Worm (Caenorhabditis elegans) whole organism, L1 larva: ENCODE results near the gene M60.4.

ENCODE experiments used
- C34B4.2 ChIP-seq: sonication (generic microtip); optimal IDR thresholded peaks from 2 replicates; lab custom pipeline; 2017; ENCODE audit warnings: mild to moderate bottlenecking, missing genetic modification characterization, missing compliant biosample characterization
- F16B12.6 ChIP-seq: fragments of 150-350 bp; optimal IDR thresholded peaks from 2 replicates; lab custom pipeline; 2014; ENCODE audit warnings: missing biosample characterization, missing genetic modification characterization
- aha-1 ChIP-seq: fragments of 150-350 bp; optimal IDR thresholded peaks from 2 replicates; lab custom pipeline; 2014; ENCODE audit warnings: missing biosample characterization, missing genetic modification characterization
- ama-1 ChIP-seq: fragments of 150-350 bp; optimal IDR thresholded peaks from 2 replicates; lab custom pipeline; 2014
- blmp-1 ChIP-seq: fragments of 150-350 bp; optimal IDR thresholded peaks from 2 replicates; lab custom pipeline; 2014; ENCODE audit warnings: missing biosample characterization, missing genetic modification characterization
- ceh-63 ChIP-seq: fragments of 200-800 bp; sonication (Bioruptor generic); optimal IDR thresholded peaks from 2 replicates; lab custom pipeline; 2018; ENCODE audit warnings: mild to moderate bottlenecking, missing genetic modification characterization, missing compliant biosample characterization
- ceh-8 ChIP-seq: fragments of 200-800 bp; sonication (Bioruptor generic); optimal IDR thresholded peaks from 2 replicates; lab custom pipeline; 2018; ENCODE audit warnings: mild to moderate bottlenecking, missing genetic modification characterization, moderate library complexity, missing compliant biosample characterization
- ceh-82 ChIP-seq, 3 experiments: fragments of 150-350 bp in 1 of 3; sonication (generic microtip) in 2 of 3; optimal IDR thresholded peaks; 2 replicates each; lab custom pipeline; 2014 to 2017; ENCODE audit warnings: missing biosample characterization in 3 of 3, missing genetic modification characterization in 3 of 3
- ceh-88 ChIP-seq: fragments of 200-800 bp; sonication (Bioruptor generic); IDR thresholded peaks from 2 replicates; pipeline ENCODE4 v1.3.6; 2022; ENCODE audit warnings: missing genetic modification characterization, missing compliant biosample characterization
- ces-1 ChIP-seq: fragments of 150-350 bp; optimal IDR thresholded peaks from 2 replicates; lab custom pipeline; 2014; ENCODE audit warnings: missing biosample characterization, missing genetic modification reagents, missing genetic modification characterization
- dsc-1 ChIP-seq: sonication (generic microtip); optimal IDR thresholded peaks from 2 replicates; lab custom pipeline; 2016; ENCODE audit warnings: mild to moderate bottlenecking, missing genetic modification characterization, missing compliant biosample characterization
- efl-1 ChIP-seq, 4 experiments: fragments of 150-350 bp; optimal IDR thresholded peaks in 3 of 4; peaks in 1 of 4; 1 replicate in 1 of 4; 2 replicates in 3 of 4; lab custom pipeline; 2014; ENCODE audit warnings: missing biosample characterization in 2 of 4, missing genetic modification characterization in 2 of 4, missing genetic modification reagents in 2 of 4
- efl-3 ChIP-seq: fragments of 200-800 bp; sonication (Bioruptor generic); optimal IDR thresholded peaks from 2 replicates; lab custom pipeline; 2018; ENCODE audit warnings: mild to moderate bottlenecking, missing genetic modification characterization, missing compliant biosample characterization
- egl-27 ChIP-seq, 2 experiments: fragments of 150-350 bp in 1 of 2; sonication (generic microtip); optimal IDR thresholded peaks; 3 replicates each; lab custom pipeline; 2017 to 2018; ENCODE audit warnings: missing biosample characterization in 2 of 2, missing genetic modification characterization in 2 of 2, missing genetic modification reagents in 2 of 2
- elt-2 ChIP-seq: sonication (generic microtip); optimal IDR thresholded peaks from 2 replicates; lab custom pipeline; 2016; ENCODE audit warnings: missing genetic modification characterization, mild to moderate bottlenecking, inconsistent platforms, missing compliant biosample characterization, missing genetic modification reagents
- hlh-4 ChIP-seq: sonication (generic microtip); optimal IDR thresholded peaks from 2 replicates; lab custom pipeline; 2016; ENCODE audit warnings: mild to moderate bottlenecking, missing genetic modification characterization, missing compliant biosample characterization
- irx-1 ChIP-seq: sonication (generic microtip); optimal IDR thresholded peaks from 2 replicates; lab custom pipeline; 2016; ENCODE audit warnings: missing genetic modification characterization, missing compliant biosample characterization
- lin-13 ChIP-seq: fragments of 150-350 bp; optimal IDR thresholded peaks from 2 replicates; lab custom pipeline; 2014; ENCODE audit warnings: missing biosample characterization, missing genetic modification reagents, missing genetic modification characterization
- lin-14 ChIP-seq: fragments of 200-800 bp; sonication (Bioruptor generic); optimal IDR thresholded peaks from 2 replicates; lab custom pipeline; 2018; ENCODE audit warnings: mild to moderate bottlenecking, missing genetic modification characterization, moderate library complexity, missing compliant biosample characterization
- lsy-2 ChIP-seq, 2 experiments: fragments of 150-350 bp; optimal IDR thresholded peaks; 2 replicates each; lab custom pipeline; 2014; ENCODE audit warnings: missing biosample characterization in 2 of 2, missing genetic modification characterization in 2 of 2
- mdl-1 ChIP-seq, 2 experiments: fragments of 150-350 bp; optimal IDR thresholded peaks; 2 replicates each; lab custom pipeline; 2014 to 2017; ENCODE audit warnings: missing biosample characterization in 2 of 2, missing genetic modification characterization in 2 of 2, inconsistent platforms in 1 of 2
- nhr-11 ChIP-seq: fragments of 150-350 bp; optimal IDR thresholded peaks from 2 replicates; lab custom pipeline; 2014; ENCODE audit warnings: missing biosample characterization, missing genetic modification characterization
- nhr-12 ChIP-seq: sonication (generic microtip); optimal IDR thresholded peaks from 2 replicates; lab custom pipeline; 2017; ENCODE audit warnings: missing biosample characterization, missing genetic modification characterization
- nhr-20 ChIP-seq: sonication (generic microtip); optimal IDR thresholded peaks from 2 replicates; lab custom pipeline; 2016; ENCODE audit warnings: mild to moderate bottlenecking, missing genetic modification characterization, missing compliant biosample characterization
- nhr-237 ChIP-seq: fragments of 150-350 bp; optimal IDR thresholded peaks from 2 replicates; lab custom pipeline; 2014; ENCODE audit warnings: missing biosample characterization, missing genetic modification characterization
- nhr-28 ChIP-seq: fragments of 150-350 bp; optimal IDR thresholded peaks from 2 replicates; lab custom pipeline; 2014; ENCODE audit warnings: missing biosample characterization, missing genetic modification characterization
- nhr-77 ChIP-seq: fragments of 150-350 bp; optimal IDR thresholded peaks from 2 replicates; lab custom pipeline; 2014; ENCODE audit warnings: missing biosample characterization, missing genetic modification characterization
- nhr-85 ChIP-seq: sonication (generic microtip); peaks from one replicate; lab custom pipeline; 2016; ENCODE audit warnings: missing genetic modification characterization, inconsistent platforms, missing compliant biosample characterization
- nhr-90 ChIP-seq: sonication (generic microtip); optimal IDR thresholded peaks from 2 replicates; lab custom pipeline; 2016; ENCODE audit warnings: mild to moderate bottlenecking, missing genetic modification characterization, missing compliant biosample characterization; ENCODE audit not compliant: poor library complexity
- pqm-1 ChIP-seq: sonication (generic microtip); optimal IDR thresholded peaks from 3 replicates; lab custom pipeline; 2017; ENCODE audit warnings: missing biosample characterization, missing genetic modification characterization
- rnt-1 ChIP-seq: sonication (generic microtip); optimal IDR thresholded peaks from 2 replicates; lab custom pipeline; 2016; ENCODE audit warnings: mild to moderate bottlenecking, missing genetic modification characterization, moderate library complexity, missing compliant biosample characterization
- skn-1 ChIP-seq: fragments of 150-350 bp; optimal IDR thresholded peaks from 2 replicates; lab custom pipeline; 2014; ENCODE audit warnings: missing biosample characterization, missing genetic modification characterization
- snpc-4 ChIP-seq: fragments of 150-350 bp; optimal IDR thresholded peaks from 2 replicates; lab custom pipeline; 2014; ENCODE audit warnings: missing biosample characterization, missing genetic modification characterization
- sox-4 ChIP-seq: sonication (generic microtip); optimal IDR thresholded peaks from 2 replicates; lab custom pipeline; 2016; ENCODE audit warnings: missing genetic modification characterization, missing compliant biosample characterization
- sptf-1 ChIP-seq: fragments of 150-350 bp; optimal IDR thresholded peaks from 2 replicates; lab custom pipeline; 2014; ENCODE audit warnings: missing biosample characterization, missing genetic modification characterization
- sup-37 ChIP-seq: fragments of 200-800 bp; sonication (Bioruptor generic); optimal IDR thresholded peaks from 2 replicates; lab custom pipeline; 2018; ENCODE audit warnings: mild to moderate bottlenecking, missing genetic modification characterization, missing compliant biosample characterization
- swsn-7 ChIP-seq: sonication (generic microtip); optimal IDR thresholded peaks from 2 replicates; lab custom pipeline; 2016; ENCODE audit warnings: missing genetic modification characterization, missing compliant biosample characterization
- tbx-2 ChIP-seq: sonication (generic microtip); optimal IDR thresholded peaks from 2 replicates; lab custom pipeline; 2016; ENCODE audit warnings: missing genetic modification characterization, missing compliant biosample characterization
- unc-98 ChIP-seq: fragments of 200-800 bp; sonication (Bioruptor generic); IDR thresholded peaks from 2 replicates; pipeline ENCODE4 v1.3.6; 2022; ENCODE audit warnings: missing genetic modification characterization, missing compliant biosample characterization
- vab-15 ChIP-seq: sonication (generic microtip); optimal IDR thresholded peaks from 2 replicates; lab custom pipeline; 2017; ENCODE audit warnings: missing genotype, mild to moderate bottlenecking, missing genetic modification characterization, missing compliant biosample characterization
- xbp-1 ChIP-seq: sonication (generic microtip); optimal IDR thresholded peaks from 2 replicates; lab custom pipeline; 2016; ENCODE audit warnings: missing genetic modification characterization, missing compliant biosample characterization
- zag-1 ChIP-seq: fragments of 150-350 bp; optimal IDR thresholded peaks from 2 replicates; lab custom pipeline; 2014; ENCODE audit warnings: missing biosample characterization, missing genetic modification characterization
- zip-4 ChIP-seq: fragments of 200-800 bp; sonication (Bioruptor generic); optimal IDR thresholded peaks from 2 replicates; lab custom pipeline; 2018; ENCODE audit warnings: mild to moderate bottlenecking, missing genetic modification characterization, moderate library complexity, missing compliant biosample characterization
- ztf-11 ChIP-seq, 2 experiments: sonication (generic microtip); optimal IDR thresholded peaks; 2 replicates each; lab custom pipeline; 2016 to 2017; ENCODE audit warnings: missing genetic modification characterization in 2 of 2, missing biosample characterization in 1 of 2, missing compliant biosample characterization in 1 of 2

Gene M60.4

DNA sequence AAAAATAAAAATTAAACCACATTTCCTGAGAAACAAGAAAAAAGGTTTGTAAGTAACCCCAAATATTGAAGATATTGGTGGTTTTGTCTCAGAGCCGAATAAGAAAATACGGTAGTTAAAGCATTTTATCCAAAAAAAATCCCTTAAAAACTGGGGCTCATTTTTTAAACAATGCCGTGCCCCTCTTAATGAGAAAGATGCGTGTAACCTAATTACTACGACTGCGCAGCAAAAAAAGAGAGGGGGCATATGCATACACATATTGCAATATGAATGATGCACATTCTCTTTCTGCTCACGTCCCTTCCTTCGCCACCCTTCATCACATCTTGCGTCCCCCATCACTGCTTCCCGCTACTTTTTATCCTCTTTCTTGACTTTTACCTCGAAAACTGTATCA is 32.0 kb upstream of the M60.4 start:
- TF ChIP-seq nhr-77 (tag; lab: Kevin White, UChicago) (no peak), sup-37 (no peak), nhr-85 (tag; lab: Kevin White, UChicago) (no peak), aha-1 (tag; lab: Kevin White, UChicago) (no peak), ceh-8 (GFP tag; lab: Kevin White, UChicago) (no peak), sox-4 (no peak), ztf-11 (tag; optimal IDR thresholded peaks at IDR 0.05; lab: Kevin White, UChicago) (no peak)
- TF ChIP-seq, all 84 proteins: peak for 0

DNA sequence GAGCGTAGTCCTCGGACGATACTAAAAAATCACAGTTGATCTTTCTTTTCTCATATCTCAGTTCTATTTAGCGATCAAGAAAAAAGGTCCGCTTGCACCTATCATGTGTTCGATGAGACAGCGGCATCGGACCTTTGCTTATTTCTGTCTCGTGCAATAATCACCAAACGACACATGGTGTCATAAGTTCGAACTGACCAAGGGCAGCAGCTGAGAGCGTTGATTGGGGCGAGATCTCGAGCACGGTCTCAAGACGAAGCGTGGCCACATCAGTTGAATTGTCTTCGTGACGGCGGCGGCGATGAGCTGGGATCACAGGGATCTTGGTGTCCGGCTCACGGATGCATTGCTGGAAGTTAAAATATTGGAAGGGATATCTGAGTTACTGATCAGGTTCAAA is 26.6 kb upstream of the M60.4 start:
- TF ChIP-seq mdl-1 (tag; optimal IDR thresholded peaks at IDR 0.05; lab: Kevin White, UChicago): peak in 1 of 2 experiments; percentile 16
- no peak for TF ChIP-seq zag-1 (tag; lab: Kevin White, UChicago)
- TF ChIP-seq lin-13: no peak
- no peak for TF ChIP-seq pqm-1
- no peak for TF ChIP-seq unc-98 (GFP tag; lab: Robert Waterston, UW)
- no peak for TF ChIP-seq nhr-90
- no peak for TF ChIP-seq nhr-28 (tag; lab: Kevin White, UChicago)
- TF ChIP-seq ceh-88 (GFP tag; lab: Robert Waterston, UW): no peak
- TF ChIP-seq skn-1 (tag; lab: Kevin White, UChicago): no peak
- no peak for TF ChIP-seq xbp-1 (tag; lab: Kevin White, UChicago)
- TF ChIP-seq lin-14 (GFP tag; lab: Kevin White, UChicago): peak; percentile 0
- TF ChIP-seq tbx-2 (tag; lab: Kevin White, UChicago): no peak
- TF ChIP-seq nhr-237: no peak
- TF ChIP-seq swsn-7 (tag; lab: Kevin White, UChicago): no peak
- no peak for TF ChIP-seq snpc-4 (tag; lab: Kevin White, UChicago)
- no peak for TF ChIP-seq elt-2 (tag; lab: Kevin White, UChicago)
- no peak for TF ChIP-seq efl-1 (optimal IDR thresholded peaks at IDR 0.05; lab: Kevin White, UChicago)
- TF ChIP-seq efl-1 (GFP tag; optimal IDR thresholded peaks at IDR 0.05 in 1 of 2; lab: Kevin White, UChicago): peak in 1 of 2 experiments; percentile 67
- TF ChIP-seq aha-1 (tag; lab: Kevin White, UChicago): no peak
- TF ChIP-seq ceh-82 (tag; optimal IDR thresholded peaks at IDR 0.05; lab: Kevin White, UChicago): no peak
- no peak for TF ChIP-seq efl-3 (GFP tag; lab: Kevin White, UChicago)
- TF ChIP-seq ces-1 (GFP tag; lab: Kevin White, UChicago): no peak
- no peak for TF ChIP-seq irx-1 (tag; lab: Kevin White, UChicago)
- TF ChIP-seq nhr-85 (tag; lab: Kevin White, UChicago): no peak
- no peak for TF ChIP-seq sptf-1 (tag; lab: Kevin White, UChicago)
- no peak for TF ChIP-seq ama-1 (lab: Kevin White, UChicago)
- peak; percentile 30 for TF ChIP-seq rnt-1

DNA sequence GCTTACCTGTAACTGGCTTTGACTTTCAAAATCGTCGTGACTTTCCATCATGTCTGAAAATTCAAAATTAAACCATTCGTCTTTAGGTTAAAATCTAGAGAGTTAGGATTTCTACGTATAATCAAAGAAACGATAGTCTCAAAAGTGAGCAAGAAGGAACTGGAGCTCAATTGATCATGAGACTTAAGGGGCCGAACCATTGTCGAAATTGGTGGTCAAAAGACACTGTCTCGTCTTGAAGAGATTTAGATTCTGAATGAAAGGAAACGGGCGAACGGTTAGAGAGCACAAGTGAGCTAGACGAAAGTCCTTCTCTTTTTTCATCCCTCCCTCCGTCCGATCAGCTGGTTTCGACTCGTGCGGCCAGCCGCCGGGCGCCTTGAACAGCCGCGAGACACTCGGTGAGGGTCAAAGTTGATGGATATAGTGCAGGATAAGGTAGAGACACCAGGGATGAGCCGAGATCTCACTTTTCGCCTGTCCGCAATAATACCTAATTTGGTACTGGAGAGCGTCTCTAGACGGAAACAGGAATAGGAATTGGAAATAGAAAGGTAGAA is 25.1 kb upstream of the M60.4 start, which contains the start of gene M60.7:
TSS of gene M60.7 (minus strand) at position 51 of the 560 bp plus-strand sequence.
- TF ChIP-seq efl-1 (optimal IDR thresholded peaks at IDR 0.05; lab: Kevin White, UChicago) (no peak), efl-1 (GFP tag; optimal IDR thresholded peaks at IDR 0.05 in 1 of 2; lab: Kevin White, UChicago) (peak in 1 of 2 experiments; percentile 87), vab-15 (no peak)

DNA sequence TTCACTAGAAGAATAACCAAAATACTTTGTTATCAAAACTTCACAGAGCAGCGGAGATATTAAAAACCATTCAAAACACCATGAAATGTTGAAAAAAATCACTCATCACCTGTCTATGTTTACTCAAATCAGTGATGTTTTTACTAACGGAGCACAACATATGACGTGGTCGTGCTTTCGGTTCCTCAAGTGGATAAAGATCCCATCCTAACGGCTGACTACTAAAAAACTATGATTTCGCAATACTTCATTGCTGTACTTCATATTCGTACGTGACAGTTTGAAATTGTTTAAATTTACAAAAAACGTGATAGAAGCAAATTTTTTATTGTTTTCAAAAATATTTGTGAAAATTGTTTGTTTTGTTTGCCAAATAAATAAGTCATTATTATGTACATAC is 21.6 kb upstream of the M60.4 start:
- no peak for TF ChIP-seq efl-1 (optimal IDR thresholded peaks at IDR 0.05; lab: Kevin White, UChicago)
- TF ChIP-seq efl-1 (GFP tag; optimal IDR thresholded peaks at IDR 0.05 in 1 of 2; lab: Kevin White, UChicago): peak in 1 of 2 experiments; percentile 20
- no peak for TF ChIP-seq blmp-1 (tag; lab: Kevin White, UChicago)
- peak; percentile 62 for TF ChIP-seq zip-4
- TF ChIP-seq, all 84 proteins: peak for 2

DNA sequence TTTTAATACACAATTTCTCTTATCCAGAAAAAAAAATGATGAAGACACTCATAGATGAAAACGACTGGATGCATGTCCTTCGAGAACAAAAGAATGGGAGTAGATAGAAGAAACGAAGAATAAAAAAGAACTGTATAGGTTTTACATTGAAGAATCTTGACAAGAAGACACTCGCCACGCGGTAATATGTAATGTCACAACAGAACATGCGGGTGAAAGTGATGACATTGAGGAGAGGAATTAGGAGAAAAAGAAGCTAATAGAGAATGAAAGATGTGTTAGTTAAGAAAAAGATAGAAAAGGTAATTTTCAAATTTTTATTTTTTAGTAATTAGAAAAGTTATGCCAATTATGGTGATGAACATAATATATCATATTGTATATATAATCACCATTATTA is 19.3 kb upstream of the M60.4 start:
- no peak for TF ChIP-seq egl-27 (tag; optimal IDR thresholded peaks at IDR 0.05; lab: Kevin White, UChicago)
- TF ChIP-seq skn-1 (tag; lab: Kevin White, UChicago): peak; percentile 42
- no peak for TF ChIP-seq dsc-1 (tag; lab: Kevin White, UChicago)
- no peak for TF ChIP-seq ceh-63
- TF ChIP-seq lin-14 (GFP tag; lab: Kevin White, UChicago): peak; percentile 67
- TF ChIP-seq ztf-11 (tag; optimal IDR thresholded peaks at IDR 0.05; lab: Kevin White, UChicago): no peak
- TF ChIP-seq ces-1 (GFP tag; lab: Kevin White, UChicago): no peak
- no peak for TF ChIP-seq aha-1 (tag; lab: Kevin White, UChicago)
- no peak for TF ChIP-seq F16B12.6
- no peak for TF ChIP-seq nhr-11 (tag; lab: Kevin White, UChicago)
- peak; percentile 95 for TF ChIP-seq blmp-1 (tag; lab: Kevin White, UChicago)
- TF ChIP-seq lsy-2 (tag; optimal IDR thresholded peaks at IDR 0.05; lab: Kevin White, UChicago): no peak
- TF ChIP-seq vab-15: no peak
- no peak for TF ChIP-seq nhr-20 (tag; lab: Kevin White, UChicago)
- TF ChIP-seq C34B4.2 (tag; lab: Kevin White, UChicago): no peak
- no peak for TF ChIP-seq hlh-4 (tag; lab: Kevin White, UChicago)
- no peak for TF ChIP-seq zag-1 (tag; lab: Kevin White, UChicago)
- no peak for TF ChIP-seq nhr-12 (tag; lab: Kevin White, UChicago)
